Worm (Caenorhabditis elegans) whole organism, mixed stage, embryonic: Measurements from ENCODE around the gene F37H8.6.

Experiments used
- elt-3 ChIP-seq: fragments of 150-350 bp; optimal IDR thresholded peaks from 2 replicates; lab custom pipeline; 2014; ENCODE audit warnings: missing biosample characterization, missing genetic modification characterization
- lin-13 ChIP-seq: fragments of 150-350 bp; optimal IDR thresholded peaks from 2 replicates; lab custom pipeline; 2014; ENCODE audit warnings: missing biosample characterization, missing genetic modification characterization

DNA sequence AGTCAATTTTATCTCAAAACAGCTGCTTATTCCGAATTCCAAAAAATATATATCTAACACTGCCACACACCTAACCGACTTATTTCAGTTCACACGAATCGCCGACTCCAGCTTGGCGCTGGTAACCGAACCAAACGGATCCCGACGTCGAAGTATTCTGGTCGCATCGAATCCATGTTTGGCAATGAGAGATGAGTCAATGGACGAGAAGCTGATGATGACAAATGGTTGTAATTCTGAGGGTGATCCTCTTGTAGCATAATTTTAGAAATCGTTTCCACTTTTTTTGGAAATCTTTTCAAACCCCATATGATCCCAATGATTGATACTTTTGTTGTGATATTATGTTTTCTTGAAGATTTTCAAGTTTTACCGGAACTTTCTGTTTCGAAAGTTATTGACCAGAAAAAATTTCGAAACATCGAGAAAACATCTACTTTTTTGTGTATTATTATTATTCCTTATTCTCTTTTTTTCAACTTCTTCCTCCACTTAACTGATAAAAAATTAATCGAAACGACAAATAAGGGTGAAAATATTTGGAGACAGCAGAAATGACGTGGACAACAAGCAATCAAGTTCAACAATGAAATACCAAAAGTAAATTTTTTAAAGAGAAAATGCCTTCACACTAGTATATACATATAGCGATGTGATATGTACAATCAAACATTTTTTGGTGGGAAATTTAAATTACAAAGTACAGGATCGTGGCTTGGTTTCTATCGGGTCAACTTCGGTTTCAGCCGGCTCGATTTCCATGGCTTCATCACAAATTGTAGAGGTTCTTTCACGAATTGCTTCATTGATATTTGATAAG lies 27.2 kb downstream of the F37H8.6 start:
- no peak for TF ChIP-seq lin-13
- no peak for TF ChIP-seq elt-3 (tag; lab: Kevin White, UChicago)
